Fruit fly (Drosophila melanogaster): ENCODE results near the gene CG44227.

CG44227 gene

DNA sequence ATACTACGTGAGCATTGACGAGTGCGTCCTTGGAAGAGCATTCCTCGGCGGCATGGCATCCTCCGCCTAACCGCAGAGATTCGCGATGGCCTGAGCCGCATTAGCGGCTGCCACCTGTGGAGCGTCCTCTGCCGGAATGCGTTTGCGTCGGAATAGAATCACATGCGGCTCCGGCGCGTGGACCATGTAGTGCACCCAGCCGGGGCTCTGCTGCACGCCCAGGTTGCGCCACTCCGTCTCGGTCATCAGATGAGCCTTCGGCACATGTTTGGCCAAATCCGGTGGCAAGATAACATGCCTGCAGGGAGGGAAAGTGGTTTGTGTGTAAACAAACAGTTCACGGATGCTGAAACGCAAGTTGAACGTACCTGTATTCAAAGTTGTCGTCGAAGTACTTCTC lies 30.4 kb upstream of the CG44227 start (continued):
- TF ChIP-seq ara (GFP tag; IDR thresholded peaks at IDR 0.05) (no peak), Hand (GFP tag; optimal IDR thresholded peaks at IDR 0.05) (no peak), cg (GFP tag; optimal IDR thresholded peaks at IDR 0.05) (no peak), CG31365 (tag; optimal IDR thresholded peaks at IDR 0.05) (no peak), fu2 (GFP tag; optimal IDR thresholded peaks at IDR 0.05) (no peak), en (GFP tag; optimal IDR thresholded peaks at IDR 0.05) (no peak), CG13123 (GFP tag; optimal IDR thresholded peaks at IDR 0.05) (no peak), Taf1 (GFP tag; IDR thresholded peaks at IDR 0.05) (no peak), CG13775 (GFP tag; optimal IDR thresholded peaks at IDR 0.05) (no peak), CG13287 (GFP tag; IDR thresholded peaks at IDR 0.05; ENCODE audit: partially characterized antibody) (no peak), scrt (GFP tag; optimal IDR thresholded peaks at IDR 0.05) (peak; percentile 53), kah (GFP tag; optimal IDR thresholded peaks at IDR 0.05) (peak; percentile 94), Camta (GFP tag; optimal IDR thresholded peaks at IDR 0.05) (no peak), CG30020 (tag; optimal IDR thresholded peaks at IDR 0.05) (no peak), CG10209 (GFP tag; optimal IDR thresholded peaks at IDR 0.05) (no peak), Dfd (GFP tag; optimal IDR thresholded peaks at IDR 0.05) (no peak), CG9817 (tag; optimal IDR thresholded peaks at IDR 0.05) (no peak), CG17328 (GFP tag; IDR thresholded peaks at IDR 0.05) (no peak), nerfin-1 (tag; optimal IDR thresholded peaks at IDR 0.05) (peak; percentile 91), CG4617 (GFP tag; optimal IDR thresholded peaks at IDR 0.05; ENCODE audit: borderline replicate concordance) (peak; percentile 12), psq (GFP tag; optimal IDR thresholded peaks at IDR 0.05) (no peak), pita (GFP tag; optimal IDR thresholded peaks at IDR 0.05) (no peak), CG33213 (GFP tag; optimal IDR thresholded peaks at IDR 0.05) (no peak), CG18262 (tag; optimal IDR thresholded peaks at IDR 0.05) (no peak), chm (GFP tag; IDR thresholded peaks at IDR 0.05) (peak; percentile 51; the same call in 1 of the 2 replicates), Atf3 (GFP tag; optimal IDR thresholded peaks at IDR 0.05) (no peak), tna (GFP tag; IDR thresholded peaks at IDR 0.05; ENCODE audit: partially characterized antibody) (0 out of 2 replicates have a peak, but pooled peaks have one; percentile 11), MESR4 (GFP tag; optimal IDR thresholded peaks at IDR 0.05) (peak; percentile 31), Nf-YC (tag; optimal IDR thresholded peaks at IDR 0.05) (no peak), E2f2 (GFP tag; IDR thresholded peaks at IDR 0.05) (no peak), ttk (GFP tag; IDR thresholded peaks at IDR 0.05) (no peak), CG18011 (GFP tag; optimal IDR thresholded peaks at IDR 0.05) (no peak)

DNA sequence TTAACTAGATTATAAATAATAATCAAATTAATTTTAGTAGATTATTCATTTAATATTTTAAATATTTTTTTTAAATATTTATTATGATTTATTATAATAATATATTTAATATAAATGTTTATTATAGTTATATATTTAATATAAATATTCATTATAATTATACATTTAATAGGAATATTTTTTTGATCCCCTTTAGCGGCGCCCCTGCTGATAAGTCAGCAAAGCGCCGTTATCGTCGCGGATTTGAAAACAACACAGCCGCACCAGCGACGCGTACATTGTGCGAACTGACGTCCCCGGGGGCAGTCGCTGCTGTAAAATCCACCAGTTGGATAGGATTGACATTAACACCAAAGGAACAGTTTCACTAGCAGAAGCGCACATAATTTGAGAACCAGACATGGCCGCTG lies 27.8 kb upstream of the CG44227 start, which contains the start of gene CG8112:
Gene CG8112, plus strand, starts transcription at position 212 of the 410 bp plus-strand sequence.
- TF ChIP-seq Hmr (GFP tag; optimal IDR thresholded peaks at IDR 0.05) = peak; percentile 46
- no peak for TF ChIP-seq Eip74EF (GFP tag; optimal IDR thresholded peaks at IDR 0.05)
- TF ChIP-seq Vsx1 (GFP tag; optimal IDR thresholded peaks at IDR 0.05) = peak; percentile 7
- peak; percentile 32 for TF ChIP-seq lbe (GFP tag; optimal IDR thresholded peaks at IDR 0.05)
- no peak for TF ChIP-seq pros (GFP tag; optimal IDR thresholded peaks at IDR 0.05)
- peak; percentile 15 for TF ChIP-seq ATbp (GFP tag; optimal IDR thresholded peaks at IDR 0.05)
- peak; percentile 16 for TF ChIP-seq CG10209 (GFP tag; optimal IDR thresholded peaks at IDR 0.05)
- peak; percentile 16 for TF ChIP-seq CG10543 (GFP tag; optimal IDR thresholded peaks at IDR 0.05)
- no peak for TF ChIP-seq ERR (GFP tag; optimal IDR thresholded peaks at IDR 0.05)
- peak; percentile 47 for TF ChIP-seq CG13424 (tag; optimal IDR thresholded peaks at IDR 0.05)
- peak; percentile 21 for TF ChIP-seq CG17829 (tag; optimal IDR thresholded peaks at IDR 0.05)
- TF ChIP-seq Meics (GFP tag; optimal IDR thresholded peaks at IDR 0.05) = peak; percentile 54
- peak; percentile 11 for TF ChIP-seq Ssrp (tag; optimal IDR thresholded peaks at IDR 0.05)
- TF ChIP-seq gem (tag; optimal IDR thresholded peaks at IDR 0.05) = peak; percentile 64
- TF ChIP-seq CG12659 (GFP tag; optimal IDR thresholded peaks at IDR 0.05) = peak; percentile 38
- peak; percentile 24 for TF ChIP-seq CG15514 (GFP tag; optimal IDR thresholded peaks at IDR 0.05)
- TF ChIP-seq CG10979 (tag; optimal IDR thresholded peaks at IDR 0.05) = peak; percentile 11
- TF ChIP-seq Fer3 (tag; optimal IDR thresholded peaks at IDR 0.05) = peak; percentile 30
- no peak for TF ChIP-seq CG31388 (GFP tag; optimal IDR thresholded peaks at IDR 0.05)
- TF ChIP-seq lola (GFP tag; optimal IDR thresholded peaks at IDR 0.05) = peak in 1 of 3 experiments; percentile 2
